Fruit fly (Drosophila melanogaster) S2 (cell line): Measurements from ENCODE around the gene CG14883.

ENCODE experiments used
- CG8478 ChIP-seq: fragments of >200 bp; optimal IDR thresholded peaks from 2 replicates; lab custom pipeline; 2018
- CTCF ChIP-seq, 2 experiments: fragments of >200 bp; optimal IDR thresholded peaks; 2 replicates each; lab custom pipeline; 2018

DNA sequence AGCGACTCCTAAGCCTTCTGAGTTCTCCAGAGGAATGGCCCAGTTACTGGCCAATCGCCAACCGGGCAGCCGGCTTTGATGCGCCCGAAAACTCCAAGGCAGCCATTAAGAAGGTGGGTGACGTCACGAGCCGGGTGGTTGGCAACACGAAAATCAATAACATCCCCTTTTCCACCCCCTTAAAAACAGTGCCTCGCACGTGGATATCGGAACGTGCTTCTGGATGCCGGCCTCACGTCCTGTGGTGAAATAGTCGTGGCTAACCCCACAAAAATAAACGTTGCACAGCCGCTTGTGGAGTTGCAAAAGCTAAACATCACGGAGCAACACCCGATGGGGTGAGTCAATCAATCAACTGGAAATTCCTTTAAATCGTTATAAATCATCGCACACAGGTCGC is 755 bp downstream of the CG14883 start:
- no peak for TF ChIP-seq CG8478
- no peak for TF ChIP-seq CTCF (optimal IDR thresholded peaks at IDR 0.05; lab: Kevin White, UChicago)
